Worm (Caenorhabditis elegans) whole organism, early embryonic: ENCODE data around the gene C09F12.3.

Experiments used
- B0310.2 ChIP-seq: sonication (generic microtip); optimal IDR thresholded peaks from 2 replicates; lab custom pipeline; 2016; ENCODE audit warnings: mild to moderate bottlenecking, missing genetic modification characterization, missing compliant biosample characterization
- F13C5.2 ChIP-seq: sonication (generic microtip); optimal IDR thresholded peaks from 2 replicates; lab custom pipeline; 2017; ENCODE audit warnings: mild to moderate bottlenecking, missing genetic modification characterization, inconsistent platforms, missing compliant biosample characterization
- aly-1 ChIP-seq: sonication (generic microtip); optimal IDR thresholded peaks from 2 replicates; lab custom pipeline; 2016; ENCODE audit warnings: missing genetic modification characterization, missing compliant biosample characterization
- ama-1 ChIP-seq: fragments of 150-350 bp; optimal IDR thresholded peaks from 2 replicates; lab custom pipeline; 2014
- ceh-36 ChIP-seq: sonication (generic microtip); optimal IDR thresholded peaks from 2 replicates; lab custom pipeline; 2016; ENCODE audit warnings: missing genetic modification characterization, inconsistent platforms, missing compliant biosample characterization
- hmbx-1 ChIP-seq: sonication (generic microtip); optimal IDR thresholded peaks from 2 replicates; lab custom pipeline; 2016; ENCODE audit warnings: mild to moderate bottlenecking, missing genetic modification characterization, missing compliant biosample characterization
- hmg-4 ChIP-seq: fragments of 200-800 bp; sonication (Bioruptor generic); optimal IDR thresholded peaks from 2 replicates; lab custom pipeline; 2018; ENCODE audit warnings: mild to moderate bottlenecking, missing genetic modification characterization, missing compliant biosample characterization
- hnd-1 ChIP-seq: sonication (generic microtip); optimal IDR thresholded peaks from 2 replicates; lab custom pipeline; 2016; ENCODE audit warnings: missing genetic modification characterization, missing compliant biosample characterization
- pes-1 ChIP-seq: fragments of 200-800 bp; sonication (Bioruptor generic); IDR thresholded peaks from 2 replicates; pipeline ENCODE4 v1.3.6; 2022; ENCODE audit warnings: missing genetic modification reagents, missing genetic modification characterization, missing compliant biosample characterization
- scrt-1 ChIP-seq: fragments of 200-800 bp; sonication (Bioruptor generic); IDR thresholded peaks from 2 replicates; pipeline ENCODE4 v1.3.6; 2022; ENCODE audit warnings: missing genetic modification characterization, missing compliant biosample characterization
- sea-1 ChIP-seq: fragments of 200-800 bp; sonication (Bioruptor generic); conservative IDR thresholded peaks from 2 replicates; pipeline ENCODE4 v1.3.6; 2022; ENCODE audit warnings: missing genetic modification characterization, missing compliant biosample characterization
- tbx-11 ChIP-seq: fragments of 200-800 bp; sonication (Bioruptor generic); IDR thresholded peaks from 2 replicates; pipeline ENCODE4 v1.3.6; 2022; ENCODE audit warnings: missing genetic modification characterization, missing compliant biosample characterization
- tbx-37 ChIP-seq: fragments of 200-800 bp; sonication (Bioruptor generic); conservative IDR thresholded peaks from 2 replicates; pipeline ENCODE4 v1.3.6; 2022; ENCODE audit warnings: missing genetic modification reagents, missing genetic modification characterization, missing compliant biosample characterization

DNA sequence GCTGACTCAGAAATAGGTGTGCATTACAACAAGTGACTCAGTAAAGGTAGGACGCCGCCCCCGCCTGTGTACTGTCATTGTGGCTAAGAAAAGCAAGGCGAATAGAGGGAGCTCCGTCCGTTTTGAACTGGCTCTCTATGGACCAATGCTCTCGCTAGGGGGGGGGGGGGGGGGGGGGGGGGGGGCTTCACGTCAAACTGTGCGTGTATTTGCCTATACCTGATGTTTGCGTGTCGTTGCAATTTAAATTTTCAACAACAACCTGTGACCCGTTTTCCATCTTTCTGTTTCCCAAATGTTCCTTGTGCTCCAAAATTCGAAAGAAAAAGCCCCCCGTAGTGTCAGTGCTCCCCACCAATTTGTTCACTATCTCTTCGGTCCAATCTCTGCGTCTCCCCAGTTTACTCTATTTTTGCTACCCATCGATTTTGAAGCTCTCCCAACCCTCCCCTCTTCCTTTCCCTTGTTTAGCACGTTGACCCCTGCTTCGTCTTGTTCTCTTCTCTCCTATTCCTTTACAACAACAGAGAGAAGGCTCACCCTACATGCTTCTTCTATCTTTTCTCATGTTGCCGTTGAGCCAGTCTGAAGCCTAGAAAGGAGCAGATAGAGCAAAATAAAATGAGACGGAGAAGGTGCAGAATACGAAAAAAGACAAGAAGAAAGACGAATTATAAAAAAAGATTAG, 8.1 kb downstream of the C09F12.3 start:
- TF ChIP-seq scrt-1 (no peak), ama-1 (lab: Kevin White, UChicago) (peak; percentile 43), hmbx-1 (no peak), tbx-11 (GFP tag; lab: Robert Waterston, UW) (no peak), sea-1 (GFP tag; lab: Robert Waterston, UW) (no peak), hnd-1 (tag; lab: Kevin White, UChicago) (no peak), hmg-4 (GFP tag; lab: Kevin White, UChicago) (peak; percentile 67), tbx-37 (GFP tag; lab: Robert Waterston, UW) (no peak), F13C5.2 (tag; lab: Kevin White, UChicago) (peak; percentile 17), aly-1 (tag; lab: Kevin White, UChicago) (no peak), pes-1 (GFP tag; lab: Robert Waterston, UW) (0 out of 2 replicates have a peak, but pooled peaks have one; percentile 4), ceh-36 (tag; lab: Kevin White, UChicago) (no peak), B0310.2 (tag; lab: Kevin White, UChicago) (no peak)
